Worm (Caenorhabditis elegans) whole organism, L2 larva: Measurements from ENCODE around the gene gck-2.

Source experiments
- C34F6.9 ChIP-seq: fragments of 150-350 bp; optimal IDR thresholded peaks from 2 replicates; lab custom pipeline; 2014; ENCODE audit warnings: missing biosample characterization, missing genetic modification characterization
- F13H6.1 ChIP-seq: sonication (generic microtip); optimal IDR thresholded peaks from 2 replicates; lab custom pipeline; 2016; ENCODE audit warnings: missing genetic modification characterization, missing compliant biosample characterization
- R02D3.7 ChIP-seq: fragments of 150-350 bp; optimal IDR thresholded peaks from 2 replicates; lab custom pipeline; 2014; ENCODE audit warnings: missing biosample characterization, missing genetic modification characterization
- Y55F3AM.14 ChIP-seq: fragments of 200-800 bp; sonication (Bioruptor generic); optimal IDR thresholded peaks from 2 replicates; lab custom pipeline; 2018; ENCODE audit warnings: mild to moderate bottlenecking, missing genetic modification characterization, missing compliant biosample characterization
- alr-1 ChIP-seq: fragments of 150-350 bp; optimal IDR thresholded peaks from 2 replicates; lab custom pipeline; 2014; ENCODE audit warnings: missing biosample characterization, missing genetic modification characterization
- aly-2 ChIP-seq: fragments of 150-350 bp; optimal IDR thresholded peaks from 2 replicates; lab custom pipeline; 2014; ENCODE audit warnings: missing biosample characterization, missing genetic modification characterization
- ama-1 ChIP-seq: fragments of 150-350 bp; optimal IDR thresholded peaks from 2 replicates; lab custom pipeline; 2018; ENCODE audit warnings: inconsistent platforms
- blmp-1 ChIP-seq: sonication (generic microtip); optimal IDR thresholded peaks from 2 replicates; lab custom pipeline; 2017; ENCODE audit warnings: missing genetic modification characterization, mild to moderate bottlenecking, missing compliant biosample characterization, antibody characterized with exemption, moderate library complexity; ENCODE audit not compliant: insufficient read depth
- ceh-16 ChIP-seq: fragments of 150-350 bp; optimal IDR thresholded peaks from 2 replicates; lab custom pipeline; 2014; ENCODE audit warnings: missing biosample characterization, missing genetic modification characterization
- ceh-82 ChIP-seq: fragments of 150-350 bp; optimal IDR thresholded peaks from 2 replicates; lab custom pipeline; 2014; ENCODE audit warnings: missing biosample characterization, missing genetic modification characterization
- crh-2 ChIP-seq: sonication (generic microtip); optimal IDR thresholded peaks from 2 replicates; lab custom pipeline; 2017; ENCODE audit warnings: missing biosample characterization, missing genetic modification characterization
- dmd-4 ChIP-seq: sonication (generic microtip); optimal IDR thresholded peaks from 2 replicates; lab custom pipeline; 2017; ENCODE audit warnings: missing biosample characterization, missing genetic modification characterization
- egl-27 ChIP-seq: sonication (generic microtip); optimal IDR thresholded peaks from 3 replicates; lab custom pipeline; 2017; ENCODE audit warnings: missing biosample characterization, missing genetic modification reagents, missing genetic modification characterization
- elt-1 ChIP-seq: fragments of 150-350 bp; optimal IDR thresholded peaks from 2 replicates; lab custom pipeline; 2014; ENCODE audit warnings: missing biosample characterization, missing genetic modification characterization
- elt-3 ChIP-seq: sonication (generic microtip); optimal IDR thresholded peaks from 2 replicates; lab custom pipeline; 2017; ENCODE audit warnings: missing biosample characterization, missing genetic modification characterization
- fos-1 ChIP-seq: fragments of 150-350 bp; optimal IDR thresholded peaks from 2 replicates; lab custom pipeline; 2014; ENCODE audit warnings: missing biosample characterization, missing genetic modification characterization
- lin-11 ChIP-seq: fragments of 150-350 bp; sonication (generic microtip); optimal IDR thresholded peaks from 2 replicates; lab custom pipeline; 2014; ENCODE audit warnings: missing biosample characterization, missing genetic modification characterization, inconsistent platforms, mixed read lengths
- lin-39 ChIP-seq: fragments of 150-350 bp; optimal IDR thresholded peaks from 2 replicates; lab custom pipeline; 2014; ENCODE audit warnings: missing biosample characterization, missing genetic modification reagents, missing genetic modification characterization
- lsy-2 ChIP-seq, 2 experiments: fragments of 150-350 bp in 1 of 2; sonication (generic microtip) in 1 of 2; optimal IDR thresholded peaks; 2 replicates each; lab custom pipeline; 2014 to 2017; ENCODE audit warnings: missing biosample characterization in 2 of 2, missing genetic modification characterization in 2 of 2
- mab-5 ChIP-seq: fragments of 150-350 bp; optimal IDR thresholded peaks from 2 replicates; lab custom pipeline; 2014; ENCODE audit warnings: missing biosample characterization, missing genetic modification characterization
- mdl-1 ChIP-seq, 2 experiments: fragments of 150-350 bp in 1 of 2; sonication (generic microtip) in 1 of 2; optimal IDR thresholded peaks; 2 replicates each; lab custom pipeline; 2017; ENCODE audit warnings: missing biosample characterization in 2 of 2, missing genetic modification characterization in 2 of 2
- nhr-10 ChIP-seq: sonication (generic microtip); optimal IDR thresholded peaks from 2 replicates; lab custom pipeline; 2017; ENCODE audit warnings: missing biosample characterization, missing genetic modification characterization
- nhr-11 ChIP-seq: fragments of 150-350 bp; optimal IDR thresholded peaks from 2 replicates; lab custom pipeline; 2014; ENCODE audit warnings: missing biosample characterization, missing genetic modification characterization
- nhr-129 ChIP-seq: fragments of 150-350 bp; optimal IDR thresholded peaks from 2 replicates; lab custom pipeline; 2014; ENCODE audit warnings: missing biosample characterization, missing genetic modification characterization
- nhr-21 ChIP-seq: fragments of 150-350 bp; optimal IDR thresholded peaks from 2 replicates; lab custom pipeline; 2014; ENCODE audit warnings: missing biosample characterization, missing genetic modification characterization
- nhr-23 ChIP-seq: fragments of 150-350 bp; optimal IDR thresholded peaks from 2 replicates; lab custom pipeline; 2014; ENCODE audit warnings: missing biosample characterization, missing genetic modification reagents, missing genetic modification characterization
- nhr-237 ChIP-seq: fragments of 150-350 bp; optimal IDR thresholded peaks from 2 replicates; lab custom pipeline; 2014; ENCODE audit warnings: missing biosample characterization, missing genetic modification characterization
- nhr-25 ChIP-seq: fragments of 150-350 bp; sonication (generic microtip); optimal IDR thresholded peaks from 3 replicates; lab custom pipeline; 2014; ENCODE audit warnings: missing biosample characterization, missing genetic modification characterization
- nhr-6 ChIP-seq: fragments of 150-350 bp; optimal IDR thresholded peaks from 2 replicates; lab custom pipeline; 2014; ENCODE audit warnings: missing biosample characterization, missing genetic modification characterization
- peb-1 ChIP-seq: fragments of 150-350 bp; optimal IDR thresholded peaks from 2 replicates; lab custom pipeline; 2014; ENCODE audit warnings: missing biosample characterization, missing genetic modification characterization
- sem-4 ChIP-seq: fragments of 150-350 bp; optimal IDR thresholded peaks from 2 replicates; lab custom pipeline; 2014; ENCODE audit warnings: missing biosample characterization, missing genetic modification reagents, missing genetic modification characterization
- skn-1 ChIP-seq: sonication (generic microtip); optimal IDR thresholded peaks from 2 replicates; lab custom pipeline; 2017; ENCODE audit warnings: missing biosample characterization, missing genetic modification characterization
- sma-3 ChIP-seq: sonication (generic microtip); optimal IDR thresholded peaks from 2 replicates; lab custom pipeline; 2016; ENCODE audit warnings: missing genetic modification reagents, missing genetic modification characterization, missing compliant biosample characterization
- sma-9 ChIP-seq, 2 experiments: fragments of 150-350 bp in 1 of 2; sonication (generic microtip) in 1 of 2; optimal IDR thresholded peaks; 2 replicates each; lab custom pipeline; 2014 to 2016; ENCODE audit warnings: missing genetic modification characterization in 2 of 2, mild to moderate bottlenecking in 1 of 2, missing biosample characterization in 1 of 2, missing compliant biosample characterization in 1 of 2, missing genetic modification reagents in 1 of 2, moderate library complexity in 1 of 2
- snpc-4 ChIP-seq: fragments of 150-350 bp; optimal IDR thresholded peaks from 2 replicates; lab custom pipeline; 2014; ENCODE audit warnings: missing biosample characterization, missing genetic modification characterization
- unc-39 ChIP-seq: fragments of 150-350 bp; optimal IDR thresholded peaks from 2 replicates; lab custom pipeline; 2014; ENCODE audit warnings: missing biosample characterization, missing genetic modification characterization
- unc-55 ChIP-seq: fragments of 150-350 bp; sonication (generic microtip); optimal IDR thresholded peaks from 3 replicates; lab custom pipeline; 2014; ENCODE audit warnings: missing biosample characterization, missing genetic modification reagents, missing genetic modification characterization
- unc-62 ChIP-seq: fragments of 150-350 bp; optimal IDR thresholded peaks from 2 replicates; lab custom pipeline; 2014; ENCODE audit warnings: missing biosample characterization, missing genetic modification reagents, missing genetic modification characterization
- zag-1 ChIP-seq: fragments of 150-350 bp; optimal IDR thresholded peaks from 2 replicates; lab custom pipeline; 2014; ENCODE audit warnings: missing biosample characterization, missing genetic modification characterization
- ztf-1 ChIP-seq: fragments of 200-800 bp; sonication (Bioruptor generic); conservative IDR thresholded peaks from 2 replicates; pipeline ENCODE4 v1.3.6; 2022; ENCODE audit warnings: missing genetic modification characterization, missing compliant biosample characterization
- ztf-4 ChIP-seq: fragments of 150-350 bp; optimal IDR thresholded peaks from 2 replicates; lab custom pipeline; 2014; ENCODE audit warnings: missing biosample characterization, missing genetic modification characterization

The gck-2 gene

ce11 chrV:6806340-6806739, 13.9 kb upstream of the gck-2 start, which contains the start of gene dmsr-12:
TSS of gene dmsr-12 (minus strand) at chrV:6806440.
- no peak for TF ChIP-seq dmd-4 (tag; lab: Kevin White, UChicago)
- TF ChIP-seq sma-9 (GFP tag; optimal IDR thresholded peaks at IDR 0.05; lab: Kevin White, UChicago) = no peak
- TF ChIP-seq sma-9 (tag; optimal IDR thresholded peaks at IDR 0.05; lab: Kevin White, UChicago) = no peak
- TF ChIP-seq nhr-21 (tag; lab: Kevin White, UChicago) = no peak
- no peak for TF ChIP-seq nhr-25 (tag; lab: Kevin White, UChicago)
- TF ChIP-seq nhr-129 (tag; lab: Kevin White, UChicago) = no peak
- no peak for TF ChIP-seq blmp-1
- TF ChIP-seq ztf-1 (GFP tag; lab: Robert Waterston, UW) = no peak
- no peak for TF ChIP-seq unc-39
- no peak for TF ChIP-seq nhr-23
- no peak for TF ChIP-seq mab-5 (tag; lab: Kevin White, UChicago)
- TF ChIP-seq nhr-6 (tag; lab: Kevin White, UChicago) = no peak
- TF ChIP-seq mdl-1 (tag; optimal IDR thresholded peaks at IDR 0.05; lab: Kevin White, UChicago) = no peak
- no peak for TF ChIP-seq lsy-2 (tag; optimal IDR thresholded peaks at IDR 0.05; lab: Kevin White, UChicago)
- TF ChIP-seq lin-11 (tag; lab: Kevin White, UChicago) = no peak
- no peak for TF ChIP-seq egl-27 (tag; lab: Kevin White, UChicago)
- TF ChIP-seq C34F6.9 = no peak
- TF ChIP-seq zag-1 (tag; lab: Kevin White, UChicago) = no peak
- no peak for TF ChIP-seq elt-3 (tag; lab: Kevin White, UChicago)
- TF ChIP-seq sma-3 (GFP tag; lab: Kevin White, UChicago) = no peak

- TF ChIP-seq alr-1 (tag; lab: Kevin White, UChicago) (no peak), nhr-21 (tag; lab: Kevin White, UChicago) (no peak), aly-2 (tag; lab: Kevin White, UChicago) (no peak), nhr-25 (tag; lab: Kevin White, UChicago) (no peak), nhr-6 (tag; lab: Kevin White, UChicago) (no peak), C34F6.9 (no peak), peb-1 (no peak), ama-1 (no peak), sma-9 (GFP tag; optimal IDR thresholded peaks at IDR 0.05; lab: Kevin White, UChicago) (no peak), sma-9 (tag; optimal IDR thresholded peaks at IDR 0.05; lab: Kevin White, UChicago) (no peak)
These were observed 11.5 kb upstream of the gck-2 start, which contains the start of gene dmsr-11 for ce11 chrV:6803992-6804391. TSS of gene dmsr-11 (minus strand) at chrV:6804092.

- TF ChIP-seq lin-11 (tag; lab: Kevin White, UChicago) = no peak
- TF ChIP-seq elt-1 (tag; lab: Kevin White, UChicago) = no peak
- no peak for TF ChIP-seq ztf-4 (tag; lab: Kevin White, UChicago)
- TF ChIP-seq nhr-237 = no peak
- no peak for TF ChIP-seq alr-1 (tag; lab: Kevin White, UChicago)
These were observed 9.4 kb upstream of the gck-2 start, which contains the start of gene dmsr-10 for ce11 chrV:6801850-6802249. TSS of gene dmsr-10 (minus strand) at chrV:6801950.

- TF ChIP-seq peb-1 (no peak), elt-1 (tag; lab: Kevin White, UChicago) (no peak), crh-2 (no peak), F13H6.1 (no peak), lin-11 (tag; lab: Kevin White, UChicago) (no peak), elt-3 (tag; lab: Kevin White, UChicago) (no peak), R02D3.7 (tag; lab: Kevin White, UChicago) (no peak), mdl-1 (tag; optimal IDR thresholded peaks at IDR 0.05; lab: Kevin White, UChicago) (no peak), unc-55 (GFP tag; lab: Kevin White, UChicago) (no peak), alr-1 (tag; lab: Kevin White, UChicago) (no peak), ceh-16 (tag; lab: Kevin White, UChicago) (no peak), ceh-82 (tag; lab: Kevin White, UChicago) (no peak), aly-2 (tag; lab: Kevin White, UChicago) (no peak), ztf-1 (GFP tag; lab: Robert Waterston, UW) (no peak), nhr-11 (tag; lab: Kevin White, UChicago) (no peak)
These were observed 7.1 kb upstream of the gck-2 start, which contains the start of gene dmsr-9 for ce11 chrV:6799564-6799963. TSS of gene dmsr-9 (minus strand) at chrV:6799664.

- TF ChIP-seq blmp-1 = no peak
- peak; percentile 65 for TF ChIP-seq unc-55 (GFP tag; lab: Kevin White, UChicago)
- TF ChIP-seq fos-1 = peak; percentile 87
- TF ChIP-seq lsy-2 (tag; optimal IDR thresholded peaks at IDR 0.05; lab: Kevin White, UChicago) = peak in 1 of 2 experiments; percentile 50
- peak; percentile 38 for TF ChIP-seq F13H6.1
- TF ChIP-seq nhr-237 = no peak
- no peak for TF ChIP-seq lin-39 (tag; lab: Kevin White, UChicago)
- TF ChIP-seq sma-3 (GFP tag; lab: Kevin White, UChicago) = no peak
- TF ChIP-seq skn-1 = no peak
- no peak for TF ChIP-seq nhr-23
- no peak for TF ChIP-seq unc-39
- TF ChIP-seq nhr-129 (tag; lab: Kevin White, UChicago) = peak; percentile 41
- peak; percentile 31 for TF ChIP-seq crh-2
- no peak for TF ChIP-seq aly-2 (tag; lab: Kevin White, UChicago)
- no peak for TF ChIP-seq peb-1
- no peak for TF ChIP-seq ztf-1 (GFP tag; lab: Robert Waterston, UW)
- TF ChIP-seq dmd-4 (tag; lab: Kevin White, UChicago) = no peak
- TF ChIP-seq nhr-21 (tag; lab: Kevin White, UChicago) = no peak
- no peak for TF ChIP-seq snpc-4 (tag; lab: Kevin White, UChicago)
- TF ChIP-seq sma-9 (GFP tag; optimal IDR thresholded peaks at IDR 0.05; lab: Kevin White, UChicago) = peak; percentile 56
- no peak for TF ChIP-seq sma-9 (tag; optimal IDR thresholded peaks at IDR 0.05; lab: Kevin White, UChicago)
- TF ChIP-seq Y55F3AM.14 (GFP tag; lab: Kevin White, UChicago) = no peak
- TF ChIP-seq unc-62 (GFP tag; lab: Kevin White, UChicago) = no peak
- TF ChIP-seq sem-4 (tag; lab: Kevin White, UChicago) = peak; percentile 28
- no peak for TF ChIP-seq nhr-10 (tag; lab: Kevin White, UChicago)
These were observed 4.4 kb upstream of the gck-2 start for ce11 chrV:6796894-6797293.
